Fruit fly (Drosophila melanogaster) whole organism, embryonic: ENCODE results near the gene Men.

Source experiments
- Atf3 ChIP-seq: fragments of 200-800 bp; sonication (Bioruptor generic); optimal IDR thresholded peaks from 3 replicates; lab custom pipeline; 2016; ENCODE audit warnings: missing biosample characterization, missing genetic modification characterization
- Atf6 ChIP-seq: fragments of 200-800 bp; sonication (Bioruptor generic); IDR thresholded peaks from 2 replicates; pipeline ENCODE4 v1.3.6; 2022; ENCODE audit warnings: missing biosample characterization, missing genetic modification characterization
- B-H2 ChIP-seq: fragments of 200-800 bp; sonication (Bioruptor generic); optimal IDR thresholded peaks from 2 replicates; lab custom pipeline; 2018; ENCODE audit warnings: missing biosample characterization, mild to moderate bottlenecking, missing genetic modification characterization
- BtbVII ChIP-seq: fragments of 200-800 bp; sonication (Bioruptor generic); optimal IDR thresholded peaks from 3 replicates; lab custom pipeline; 2017; ENCODE audit warnings: missing biosample characterization, mild to moderate bottlenecking, missing genetic modification characterization
- CG10366 ChIP-seq: fragments of 200-800 bp; sonication (Bioruptor generic); IDR thresholded peaks from 2 replicates; pipeline ENCODE4 v1.3.6; 2022; ENCODE audit warnings: missing biosample characterization, missing genetic modification characterization
- CG10959 ChIP-seq: fragments of 200-800 bp; sonication (Bioruptor generic); IDR thresholded peaks from 2 replicates; pipeline ENCODE4 v1.3.6; 2022; ENCODE audit warnings: missing biosample characterization, missing genetic modification characterization
- CG12659 ChIP-seq: fragments of 200-800 bp; sonication (Bioruptor generic); optimal IDR thresholded peaks from 3 replicates; lab custom pipeline; 2017; ENCODE audit warnings: mild to moderate bottlenecking, missing biosample characterization, missing genetic modification reagents, missing genetic modification characterization
- CG12769 ChIP-seq: fragments of 200-800 bp; sonication (Bioruptor generic); optimal IDR thresholded peaks from 2 replicates; lab custom pipeline; 2019; ENCODE audit warnings: missing biosample characterization, mild to moderate bottlenecking, missing genetic modification characterization, moderate library complexity
- CG13296 ChIP-seq: fragments of 200-800 bp; sonication (Bioruptor generic); optimal IDR thresholded peaks from 3 replicates; lab custom pipeline; 2018; ENCODE audit warnings: missing biosample characterization, mild to moderate bottlenecking, missing genetic modification characterization
- CG15073 ChIP-seq: fragments of 200-800 bp; sonication (Bioruptor generic); optimal IDR thresholded peaks from 2 replicates; lab custom pipeline; 2016; ENCODE audit warnings: missing biosample characterization, missing genetic modification characterization
- CG15601 ChIP-seq: fragments of 200-800 bp; sonication (Bioruptor generic); optimal IDR thresholded peaks from 3 replicates; lab custom pipeline; 2019; ENCODE audit warnings: missing biosample characterization, mild to moderate bottlenecking, missing genetic modification characterization, moderate library complexity
- CG2678 ChIP-seq: fragments of 200-800 bp; sonication (Bioruptor generic); optimal IDR thresholded peaks from 3 replicates; lab custom pipeline; 2019; ENCODE audit warnings: missing biosample characterization, mild to moderate bottlenecking, missing genetic modification characterization, moderate library complexity
- CG32772 ChIP-seq: fragments of 200-800 bp; sonication (Bioruptor generic); IDR thresholded peaks from 2 replicates; pipeline ENCODE4 v1.3.6; 2022; ENCODE audit warnings: missing biosample characterization, missing genetic modification characterization
- CG6689 ChIP-seq: fragments of 200-800 bp; sonication (Bioruptor generic); IDR thresholded peaks from 2 replicates; pipeline ENCODE4 v1.3.6; 2022; ENCODE audit warnings: missing biosample characterization, missing genetic modification characterization
- CG6813 ChIP-seq: fragments of 200-800 bp; sonication (Bioruptor generic); optimal IDR thresholded peaks from 2 replicates; lab custom pipeline; 2017; ENCODE audit warnings: missing biosample characterization, missing genetic modification characterization, mild to moderate bottlenecking, moderate library complexity, missing genetic modification reagents
- CG7372 ChIP-seq: fragments of 200-800 bp; sonication (Bioruptor generic); IDR thresholded peaks from 2 replicates; pipeline ENCODE4 v1.3.6; 2022; ENCODE audit warnings: missing biosample characterization, missing genetic modification characterization
- CG7786 ChIP-seq: fragments of 200-800 bp; sonication (Bioruptor generic); optimal IDR thresholded peaks from 2 replicates; lab custom pipeline; 2016; ENCODE audit warnings: missing biosample characterization, missing genetic modification characterization
- CG8281 ChIP-seq: fragments of 200-800 bp; sonication (Bioruptor generic); optimal IDR thresholded peaks from 2 replicates; lab custom pipeline; 2018; ENCODE audit warnings: missing biosample characterization, mild to moderate bottlenecking, missing genetic modification characterization, moderate library complexity
- CG8290 ChIP-seq, 3 experiments: fragments of 200-800 bp; sonication (Bioruptor generic); optimal IDR thresholded peaks; 2 replicates each; lab custom pipeline; 2016 to 2019; ENCODE audit warnings: missing biosample characterization in 3 of 3, missing genetic modification characterization in 3 of 3, mild to moderate bottlenecking in 2 of 3, moderate library complexity in 1 of 3
- CG8924 ChIP-seq: fragments of 200-800 bp; optimal IDR thresholded peaks from 3 replicates; lab custom pipeline; 2019; ENCODE audit warnings: missing biosample characterization, mild to moderate bottlenecking, missing genetic modification characterization, moderate library complexity
- CHES-1-like ChIP-seq: fragments of 200-800 bp; sonication (Bioruptor generic); optimal IDR thresholded peaks from 2 replicates; lab custom pipeline; 2016; ENCODE audit warnings: missing biosample characterization, missing genetic modification characterization
- Dref ChIP-seq: fragments of 200-800 bp; sonication (Bioruptor generic); IDR thresholded peaks from 2 replicates; pipeline ENCODE4 v1.3.6; 2022; ENCODE audit warnings: missing biosample characterization, missing genetic modification characterization
- Fer1 ChIP-seq: fragments of 200-800 bp; sonication (Bioruptor generic); optimal IDR thresholded peaks from 2 replicates; lab custom pipeline; 2017; ENCODE audit warnings: missing biosample characterization, mild to moderate bottlenecking, missing genetic modification characterization
- Fer3 ChIP-seq: fragments of 200-800 bp; sonication (Bioruptor generic); optimal IDR thresholded peaks from 2 replicates; lab custom pipeline; 2018; ENCODE audit warnings: missing biosample characterization, mild to moderate bottlenecking, missing genetic modification characterization, moderate library complexity
- HmgZ ChIP-seq: fragments of 200-800 bp; sonication (Bioruptor generic); optimal IDR thresholded peaks from 2 replicates; lab custom pipeline; 2018; ENCODE audit warnings: missing biosample characterization, mild to moderate bottlenecking, missing genetic modification characterization
- Med ChIP-seq: fragments of 200-800 bp; sonication (Bioruptor generic); peaks from one replicate; lab custom pipeline; 2016; ENCODE audit warnings: missing biosample characterization, missing genetic modification characterization, mild to moderate bottlenecking, inconsistent platforms, moderate library complexity
- Mes4 ChIP-seq: fragments of 200-800 bp; sonication (Bioruptor generic); optimal IDR thresholded peaks from 2 replicates; lab custom pipeline; 2016; ENCODE audit warnings: missing biosample characterization, missing genetic modification characterization
- NfI ChIP-seq: fragments of 200-800 bp; sonication (Bioruptor generic); optimal IDR thresholded peaks from 3 replicates; lab custom pipeline; 2018; ENCODE audit warnings: missing biosample characterization, mild to moderate bottlenecking, missing genetic modification characterization, moderate library complexity
- PHDP ChIP-seq: fragments of 200-800 bp; sonication (Bioruptor generic); optimal IDR thresholded peaks from 3 replicates; lab custom pipeline; 2018; ENCODE audit warnings: missing biosample characterization, mild to moderate bottlenecking, missing genetic modification characterization, moderate library complexity
- Scr ChIP-seq: fragments of 200-800 bp; sonication (Bioruptor generic); IDR thresholded peaks from 2 replicates; pipeline ENCODE4 v1.3.6; 2022; ENCODE audit warnings: missing biosample characterization, missing genetic modification characterization; ENCODE audit not compliant: partially characterized antibody
- Taf1 ChIP-seq: fragments of 200-800 bp; sonication (Bioruptor generic); IDR thresholded peaks from 2 replicates; pipeline ENCODE4 v1.3.6; 2022; ENCODE audit warnings: missing biosample characterization, missing genetic modification characterization
- abd-A ChIP-seq: fragments of 200-800 bp; sonication (Bioruptor generic); optimal IDR thresholded peaks from 3 replicates; lab custom pipeline; 2019; ENCODE audit warnings: missing biosample characterization, mild to moderate bottlenecking, missing genetic modification characterization, moderate library complexity
- aop ChIP-seq: fragments of 200-800 bp; sonication (Bioruptor generic); IDR thresholded peaks from 2 replicates; pipeline ENCODE4 v1.3.6; 2022; ENCODE audit warnings: missing biosample characterization, missing genetic modification characterization
- az2 ChIP-seq: fragments of 200-800 bp; sonication (Bioruptor generic); optimal IDR thresholded peaks from 3 replicates; lab custom pipeline; 2016; ENCODE audit warnings: missing biosample characterization, missing genetic modification characterization
- caup ChIP-seq: fragments of 200-800 bp; sonication (Bioruptor generic); optimal IDR thresholded peaks from 3 replicates; lab custom pipeline; 2017; ENCODE audit warnings: missing biosample characterization, mild to moderate bottlenecking, missing genetic modification characterization, moderate library complexity; ENCODE audit not compliant: severe bottlenecking
- cg ChIP-seq: fragments of 200-800 bp; sonication (Bioruptor generic); optimal IDR thresholded peaks from 3 replicates; lab custom pipeline; 2019; ENCODE audit warnings: missing biosample characterization, mild to moderate bottlenecking, missing genetic modification characterization, moderate library complexity
- dmrt11E ChIP-seq: fragments of 200-800 bp; sonication (Bioruptor generic); optimal IDR thresholded peaks from 3 replicates; lab custom pipeline; 2018; ENCODE audit warnings: missing biosample characterization, mild to moderate bottlenecking, missing genetic modification characterization, moderate library complexity
- gcm ChIP-seq: fragments of 200-800 bp; sonication (Bioruptor generic); optimal IDR thresholded peaks from 2 replicates; lab custom pipeline; 2019; ENCODE audit warnings: missing biosample characterization, mild to moderate bottlenecking, missing genetic modification characterization, moderate library complexity
- grau ChIP-seq: fragments of 200-800 bp; optimal IDR thresholded peaks from 3 replicates; lab custom pipeline; 2019; ENCODE audit warnings: missing biosample characterization, mild to moderate bottlenecking, missing genetic modification characterization, moderate library complexity
- phol ChIP-seq: fragments of 200-800 bp; sonication (Bioruptor generic); optimal IDR thresholded peaks from 3 replicates; lab custom pipeline; 2018; ENCODE audit warnings: missing biosample characterization, mild to moderate bottlenecking, missing genetic modification characterization, moderate library complexity
- row ChIP-seq: fragments of 200-800 bp; sonication (Bioruptor generic); IDR thresholded peaks from 3 replicates; pipeline ENCODE4 v1.3.6; 2022; ENCODE audit warnings: missing biosample characterization, missing genetic modification characterization
- schlank ChIP-seq: fragments of 200-800 bp; sonication (Bioruptor generic); optimal IDR thresholded peaks from 2 replicates; lab custom pipeline; 2018; ENCODE audit warnings: missing biosample characterization, mild to moderate bottlenecking, missing genetic modification characterization
- sd ChIP-seq: fragments of 200-800 bp; sonication (Bioruptor generic); optimal IDR thresholded peaks from 3 replicates; lab custom pipeline; 2018; ENCODE audit warnings: missing biosample characterization, mild to moderate bottlenecking, missing genetic modification characterization, moderate library complexity
- sens ChIP-seq: fragments of 200-800 bp; sonication (Bioruptor generic); peaks from one replicate; lab custom pipeline; 2016; ENCODE audit warnings: missing biosample characterization, missing genetic modification characterization
- slbo ChIP-seq: fragments of 200-800 bp; sonication (Bioruptor generic); IDR thresholded peaks from 2 replicates; pipeline ENCODE4 v1.3.6; 2022; ENCODE audit warnings: missing biosample characterization, missing genetic modification characterization
- ssp ChIP-seq: fragments of 200-800 bp; sonication (Bioruptor generic); IDR thresholded peaks from 2 replicates; pipeline ENCODE4 v1.3.6; 2022; ENCODE audit warnings: missing biosample characterization, missing genetic modification characterization
- sug ChIP-seq: fragments of 200-800 bp; optimal IDR thresholded peaks from 2 replicates; lab custom pipeline; 2019; ENCODE audit warnings: missing biosample characterization, mild to moderate bottlenecking, missing genetic modification characterization, moderate library complexity
- tup ChIP-seq: fragments of 200-800 bp; sonication (Bioruptor generic); optimal IDR thresholded peaks from 2 replicates; lab custom pipeline; 2016; ENCODE audit warnings: missing biosample characterization, mild to moderate bottlenecking, missing genetic modification characterization, moderate library complexity
- zen2 ChIP-seq: fragments of 200-800 bp; sonication (Bioruptor generic); IDR thresholded peaks from 3 replicates; pipeline ENCODE4 v1.3.6; 2022; ENCODE audit warnings: missing biosample characterization, missing genetic modification characterization; ENCODE audit not compliant: partially characterized antibody

Men gene

dm6 chr3R:12716894-12717293 lies 5.3 kb downstream of the Men start (continued):
- TF ChIP-seq az2 (GFP tag; lab: Kevin White, UChicago): no peak
- no peak for TF ChIP-seq aop (GFP tag; lab: Robert Waterston, UW)
- no peak for TF ChIP-seq abd-A (tag; lab: Kevin White, UChicago)
- no peak for TF ChIP-seq row
- TF ChIP-seq CG7786 (GFP tag; lab: Kevin White, UChicago): no peak
- no peak for TF ChIP-seq dmrt11E (tag; lab: Kevin White, UChicago)
- TF ChIP-seq CG7372 (GFP tag; lab: Robert Waterston, UW): 0 out of 2 replicates have a peak, but pooled peaks have one; percentile 46
- TF ChIP-seq, all 482 proteins: peak for 11

DNA sequence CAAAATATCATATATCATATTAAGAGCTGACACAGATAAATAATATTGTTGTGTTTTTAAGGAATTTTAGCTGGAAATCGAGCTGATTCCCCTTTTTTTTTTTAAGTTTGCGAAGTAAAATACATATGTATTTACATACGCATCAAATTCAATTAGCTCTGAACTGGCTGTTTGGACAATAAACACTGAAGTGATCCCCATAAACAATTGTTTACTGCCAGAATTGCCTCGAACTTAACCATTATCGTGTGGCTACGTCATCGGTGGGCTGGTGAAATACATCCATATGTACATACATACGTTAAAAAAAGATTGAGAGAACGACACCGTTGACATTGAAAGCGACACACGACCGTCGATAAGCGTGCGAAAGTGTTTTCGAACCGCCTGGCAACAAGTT lies 6.0 kb downstream of the Men start:
- TF ChIP-seq zen2 (GFP tag; lab: Robert Waterston, UW) (no peak), phol (tag; lab: Kevin White, UChicago) (no peak), CG13296 (peak; percentile 74), ssp (GFP tag; lab: Robert Waterston, UW) (no peak), CG8924 (tag; lab: Kevin White, UChicago) (no peak), Fer3 (peak; percentile 40), sd (tag; lab: Kevin White, UChicago) (peak; percentile 22), sug (tag; lab: Kevin White, UChicago) (peak; percentile 43), CG12769 (tag; lab: Kevin White, UChicago) (peak; percentile 47), slbo (GFP tag; lab: Robert Waterston, UW) (no peak), Taf1 (0 out of 2 replicates have a peak, but pooled peaks have one; percentile 27), tup (GFP tag; lab: Kevin White, UChicago) (no peak), CG8290 (GFP tag; optimal IDR thresholded peaks at IDR 0.05; lab: Kevin White, UChicago) (no peak), CG8290 (tag; optimal IDR thresholded peaks at IDR 0.05; lab: Kevin White, UChicago) (peak in 1 of 2 experiments; percentile 55), CG15601 (tag; lab: Kevin White, UChicago) (no peak), B-H2 (GFP tag; lab: Kevin White, UChicago) (peak; percentile 60), NfI (GFP tag; lab: Kevin White, UChicago) (no peak), CG15073 (GFP tag; lab: Kevin White, UChicago) (no peak), grau (tag; lab: Kevin White, UChicago) (no peak), sens (peak; percentile 47), HmgZ (peak; percentile 21), CG6813 (GFP tag; lab: Kevin White, UChicago) (no peak), Scr (GFP tag; lab: Robert Waterston, UW) (no peak), Dref (GFP tag; lab: Robert Waterston, UW) (no peak), gcm (GFP tag; lab: Kevin White, UChicago) (no peak), Atf6 (GFP tag; lab: Robert Waterston, UW) (0 out of 2 replicates have a peak, but pooled peaks have one; percentile 18), CG6689 (GFP tag; lab: Robert Waterston, UW) (no peak), cg (GFP tag; lab: Kevin White, UChicago) (no peak), Fer1 (peak; percentile 25), CG2678 (tag; lab: Kevin White, UChicago) (peak; percentile 55), CG12659 (GFP tag; lab: Kevin White, UChicago) (peak; percentile 7), Mes4 (GFP tag; lab: Kevin White, UChicago) (no peak), caup (peak; percentile 35), Med (GFP tag; lab: Kevin White, UChicago) (peak; percentile 52), BtbVII (peak; percentile 69), CG10366 (GFP tag; lab: Robert Waterston, UW) (no peak), Atf3 (GFP tag; lab: Kevin White, UChicago) (no peak), CHES-1-like (GFP tag; lab: Kevin White, UChicago) (no peak), PHDP (tag; lab: Kevin White, UChicago) (peak; percentile 20), CG10959 (no peak), CG32772 (GFP tag; lab: Robert Waterston, UW) (no peak), schlank (peak; percentile 16), CG8281 (tag; lab: Kevin White, UChicago) (peak; percentile 25)
